Fruit fly (Drosophila melanogaster) whole organism, prepupa: Measurements from ENCODE around the gene Afg3l2.

Experiments used
- CG10669 ChIP-seq: fragments of 200-800 bp; sonication (Bioruptor generic); optimal IDR thresholded peaks from 3 replicates; lab custom pipeline; 2018; ENCODE audit warnings: missing biosample characterization, mild to moderate bottlenecking, missing genetic modification characterization, moderate library complexity
- CG3919 ChIP-seq: fragments of 200-800 bp; sonication (Bioruptor generic); optimal IDR thresholded peaks from 3 replicates; lab custom pipeline; 2016; ENCODE audit warnings: missing biosample characterization, missing genetic modification characterization
- CG4318 ChIP-seq: fragments of 200-800 bp; sonication (Bioruptor generic); optimal IDR thresholded peaks from 3 replicates; lab custom pipeline; 2017; ENCODE audit warnings: missing biosample characterization, mild to moderate bottlenecking, missing genetic modification characterization
- CG6276 ChIP-seq: fragments of 200-800 bp; sonication (Bioruptor generic); optimal IDR thresholded peaks from 2 replicates; lab custom pipeline; 2017; ENCODE audit warnings: missing biosample characterization, mild to moderate bottlenecking, missing genetic modification characterization
- CG6792 ChIP-seq: fragments of 200-800 bp; sonication (Bioruptor generic); optimal IDR thresholded peaks from 3 replicates; lab custom pipeline; 2016; ENCODE audit warnings: missing biosample characterization, missing genetic modification characterization
- CG8319 ChIP-seq: fragments of 200-800 bp; sonication (Bioruptor generic); optimal IDR thresholded peaks from 3 replicates; lab custom pipeline; 2016; ENCODE audit warnings: missing biosample characterization, missing genetic modification characterization
- Ets21C ChIP-seq: fragments of 200-800 bp; sonication (Bioruptor generic); optimal IDR thresholded peaks from 3 replicates; lab custom pipeline; 2016; ENCODE audit warnings: missing biosample characterization, missing genetic modification characterization
- Hr38 ChIP-seq: sonication (Bioruptor generic); optimal IDR thresholded peaks from 2 replicates; lab custom pipeline; 2016; ENCODE audit warnings: missing biosample characterization, missing genetic modification characterization
- Smox ChIP-seq: fragments of 200-800 bp; sonication (Bioruptor generic); optimal IDR thresholded peaks from 3 replicates; lab custom pipeline; 2016; ENCODE audit warnings: missing biosample characterization, missing genetic modification characterization
- fd85E ChIP-seq: fragments of 200-800 bp; sonication (Bioruptor generic); optimal IDR thresholded peaks from 3 replicates; lab custom pipeline; 2016; ENCODE audit warnings: missing biosample characterization, missing genetic modification characterization
- fkh ChIP-seq: fragments of 200-800 bp; sonication (Bioruptor generic); optimal IDR thresholded peaks from 3 replicates; lab custom pipeline; 2017; ENCODE audit warnings: missing biosample characterization, mild to moderate bottlenecking, missing genetic modification characterization, moderate library complexity
- lz ChIP-seq: fragments of 200-800 bp; sonication (Bioruptor generic); optimal IDR thresholded peaks from 3 replicates; lab custom pipeline; 2016; ENCODE audit warnings: missing biosample characterization, missing genetic modification characterization
- salr ChIP-seq, 2 experiments: fragments of 200-800 bp; sonication (Bioruptor generic); optimal IDR thresholded peaks; 3 replicates each; lab custom pipeline; 2016 to 2018; ENCODE audit warnings: missing biosample characterization in 2 of 2, missing genetic modification characterization in 2 of 2, mild to moderate bottlenecking in 1 of 2
- svp ChIP-seq: fragments of 200-800 bp; sonication (Bioruptor generic); peaks from one replicate; lab custom pipeline; 2016; ENCODE audit warnings: missing biosample characterization, missing genetic modification characterization

dm6 chr3L:17245594-17245993, 3.7 kb upstream of the Afg3l2 start:
- TF ChIP-seq CG6276 (GFP tag; lab: Kevin White, UChicago) (no peak), CG10669 (GFP tag; lab: Kevin White, UChicago) (no peak), svp (GFP tag; lab: Kevin White, UChicago) (no peak), fkh (GFP tag; lab: Kevin White, UChicago) (no peak), Hr38 (GFP tag; lab: Kevin White, UChicago) (no peak), CG6792 (GFP tag; lab: Kevin White, UChicago) (no peak), CG4318 (GFP tag; lab: Kevin White, UChicago) (no peak), lz (GFP tag; lab: Kevin White, UChicago) (no peak), Smox (GFP tag; lab: Kevin White, UChicago) (no peak), salr (GFP tag; optimal IDR thresholded peaks at IDR 0.05; lab: Kevin White, UChicago) (no peak), CG3919 (GFP tag; lab: Kevin White, UChicago) (no peak), Ets21C (GFP tag; lab: Kevin White, UChicago) (no peak), fd85E (GFP tag; lab: Kevin White, UChicago) (no peak), CG8319 (GFP tag; lab: Kevin White, UChicago) (no peak)
